Worm (Caenorhabditis elegans): Measurements from ENCODE around the gene gdh-1.

ce11 chrIV:11961485-11962255, 8.6 kb downstream of the gdh-1 start, which contains the start of gene ZK829.7:
- no peak for TF ChIP-seq klf-2 (GFP tag; conservative IDR thresholded peaks at IDR 0.05)
- no peak for TF ChIP-seq ztf-29 (GFP tag; IDR thresholded peaks at IDR 0.05)
- TF ChIP-seq tab-1 (GFP tag; IDR thresholded peaks at IDR 0.05): no peak
- TF ChIP-seq ref-1 (GFP tag; conservative IDR thresholded peaks at IDR 0.05): no peak
- no peak for TF ChIP-seq med-1 (GFP tag; optimal IDR thresholded peaks at IDR 0.05; ENCODE audit: insufficient read depth)
- no peak for TF ChIP-seq flt-1 (GFP tag; IDR thresholded peaks at IDR 0.05)
- peak; percentile 2 for TF ChIP-seq cog-1 (tag; optimal IDR thresholded peaks at IDR 0.05)
- no peak for TF ChIP-seq ztf-23 (GFP tag; IDR thresholded peaks at IDR 0.05)
